Worm (Caenorhabditis elegans) whole organism, young adult: ENCODE data around the gene C18H7.11.

Source experiments
- ama-1 ChIP-seq, 3 experiments: fragments of 150-350 bp in 1 of 3; sonication (generic microtip) in 2 of 3; optimal IDR thresholded peaks; 2 replicates each; lab custom pipeline; 2014 to 2018; ENCODE audit warnings: missing biosample characterization in 2 of 3, missing genetic modification characterization in 2 of 3, missing genetic modification reagents in 2 of 3
- die-1 ChIP-seq: sonication (generic microtip); optimal IDR thresholded peaks from 2 replicates; lab custom pipeline; 2016; ENCODE audit warnings: missing genotype, mild to moderate bottlenecking, missing genetic modification characterization, missing compliant biosample characterization
- dpl-1 ChIP-seq: fragments of 150-350 bp; optimal IDR thresholded peaks from 2 replicates; lab custom pipeline; 2014; ENCODE audit warnings: missing biosample characterization, missing genetic modification reagents, missing genetic modification characterization
- lir-1 ChIP-seq: fragments of 200-800 bp; sonication (Bioruptor generic); conservative IDR thresholded peaks from 2 replicates; pipeline ENCODE4 v1.3.6; 2022; ENCODE audit warnings: missing genetic modification reagents, missing genetic modification characterization, missing compliant biosample characterization
- madf-8 ChIP-seq: fragments of 200-800 bp; sonication (Bioruptor generic); conservative IDR thresholded peaks from 2 replicates; pipeline ENCODE4 v1.3.6; 2022; ENCODE audit warnings: missing genetic modification reagents, missing genetic modification characterization, missing compliant biosample characterization
- unc-62 ChIP-seq: fragments of 150-350 bp; optimal IDR thresholded peaks from 2 replicates; lab custom pipeline; 2014; ENCODE audit warnings: missing biosample characterization, missing genetic modification reagents, missing genetic modification characterization
- ztf-6 ChIP-seq: fragments of 200-800 bp; sonication (Bioruptor generic); IDR thresholded peaks from 2 replicates; pipeline ENCODE4 v1.3.6; 2022; ENCODE audit warnings: missing genetic modification reagents, missing genetic modification characterization, missing compliant biosample characterization

- TF ChIP-seq madf-8 (GFP tag; lab: Robert Waterston, UW): peak; percentile 59
- no peak for TF ChIP-seq ama-1 (optimal IDR thresholded peaks at IDR 0.05; lab: Kevin White, UChicago)
- TF ChIP-seq ama-1 (GFP tag; optimal IDR thresholded peaks at IDR 0.05; lab: Kevin White, UChicago): no peak
- TF ChIP-seq ztf-6 (GFP tag; lab: Robert Waterston, UW): no peak
- no peak for TF ChIP-seq lir-1 (GFP tag; lab: Robert Waterston, UW)
- TF ChIP-seq die-1 (tag; lab: Kevin White, UChicago): no peak
- no peak for TF ChIP-seq dpl-1
- no peak for TF ChIP-seq unc-62 (GFP tag; lab: Kevin White, UChicago)
These were observed 25.9 kb upstream of the C18H7.11 start, which contains the start of gene F56A11.5 for ce11 chrIV:570799-571300.
